Fruit fly (Drosophila melanogaster) whole organism, embryonic: Measurements from ENCODE around the gene fit.

Source experiments
- Ada2b ChIP-seq: fragments of 200-800 bp; sonication (Bioruptor generic); IDR thresholded peaks from 2 replicates; pipeline ENCODE4 v1.3.6; 2022; ENCODE audit warnings: missing biosample characterization, missing genetic modification characterization
- CG10979 ChIP-seq: fragments of 200-800 bp; sonication (Bioruptor generic); optimal IDR thresholded peaks from 2 replicates; lab custom pipeline; 2018; ENCODE audit warnings: missing biosample characterization, mild to moderate bottlenecking, missing genetic modification characterization, moderate library complexity
- CG11504 ChIP-seq: fragments of 200-800 bp; sonication (Bioruptor generic); optimal IDR thresholded peaks from 3 replicates; lab custom pipeline; 2019; ENCODE audit warnings: missing biosample characterization, mild to moderate bottlenecking, missing genetic modification characterization, moderate library complexity
- CG13123 ChIP-seq: fragments of 200-800 bp; sonication (Bioruptor generic); optimal IDR thresholded peaks from 2 replicates; lab custom pipeline; 2016; ENCODE audit warnings: missing biosample characterization, missing genetic modification characterization
- CG15011 ChIP-seq: fragments of 200-800 bp; sonication (Bioruptor generic); optimal IDR thresholded peaks from 3 replicates; lab custom pipeline; 2018; ENCODE audit warnings: missing biosample characterization, mild to moderate bottlenecking, missing genetic modification characterization
- CG17328 ChIP-seq: fragments of 200-800 bp; sonication (Bioruptor generic); IDR thresholded peaks from 2 replicates; pipeline ENCODE4 v1.3.6; 2022; ENCODE audit warnings: missing biosample characterization, missing genetic modification characterization
- CG18619 ChIP-seq: fragments of 200-800 bp; sonication (Bioruptor generic); optimal IDR thresholded peaks from 3 replicates; lab custom pipeline; 2017; ENCODE audit warnings: missing biosample characterization, mild to moderate bottlenecking, missing genetic modification characterization
- CG2199 ChIP-seq: fragments of 200-800 bp; sonication (Bioruptor generic); IDR thresholded peaks from 3 replicates; pipeline ENCODE4 v1.3.6; 2022; ENCODE audit warnings: missing biosample characterization, missing genetic modification characterization
- CG2712 ChIP-seq: fragments of 200-800 bp; optimal IDR thresholded peaks from 3 replicates; lab custom pipeline; 2019; ENCODE audit warnings: missing biosample characterization, mild to moderate bottlenecking, missing genetic modification characterization, moderate library complexity
- CG31441 ChIP-seq: fragments of 200-800 bp; sonication (Bioruptor generic); IDR thresholded peaks from 2 replicates; pipeline ENCODE4 v1.3.6; 2022; ENCODE audit warnings: missing biosample characterization, missing genetic modification characterization
- CG32532 ChIP-seq: fragments of 200-800 bp; sonication (Bioruptor generic); IDR thresholded peaks from 2 replicates; pipeline ENCODE4 v1.3.6; 2022; ENCODE audit warnings: missing biosample characterization, missing genetic modification characterization
- CG34422 ChIP-seq: fragments of 200-800 bp; sonication (Bioruptor generic); IDR thresholded peaks from 3 replicates; pipeline ENCODE4 v1.3.6; 2022; ENCODE audit warnings: missing biosample characterization, missing genetic modification characterization
- CG3838 ChIP-seq: fragments of 200-800 bp; sonication (Bioruptor generic); optimal IDR thresholded peaks from 3 replicates; lab custom pipeline; 2016; ENCODE audit warnings: missing biosample characterization, missing genetic modification characterization
- CG6813 ChIP-seq: fragments of 200-800 bp; sonication (Bioruptor generic); optimal IDR thresholded peaks from 2 replicates; lab custom pipeline; 2017; ENCODE audit warnings: missing biosample characterization, missing genetic modification characterization, mild to moderate bottlenecking, moderate library complexity, missing genetic modification reagents
- CG8290 ChIP-seq, 3 experiments: fragments of 200-800 bp; sonication (Bioruptor generic); optimal IDR thresholded peaks; 2 replicates each; lab custom pipeline; 2016 to 2019; ENCODE audit warnings: missing biosample characterization in 3 of 3, missing genetic modification characterization in 3 of 3, mild to moderate bottlenecking in 2 of 3, moderate library complexity in 1 of 3
- CG9817 ChIP-seq: fragments of 200-800 bp; sonication (Bioruptor generic); optimal IDR thresholded peaks from 2 replicates; lab custom pipeline; 2018; ENCODE audit warnings: missing biosample characterization, mild to moderate bottlenecking, missing genetic modification characterization, moderate library complexity
- D19A ChIP-seq: fragments of 200-800 bp; optimal IDR thresholded peaks from 3 replicates; lab custom pipeline; 2019; ENCODE audit warnings: missing biosample characterization, mild to moderate bottlenecking, missing genetic modification characterization, moderate library complexity
- Deaf1 ChIP-seq: fragments of 200-800 bp; optimal IDR thresholded peaks from 3 replicates; lab custom pipeline; 2019; ENCODE audit warnings: missing biosample characterization, mild to moderate bottlenecking, missing genetic modification characterization, moderate library complexity
- Drgx ChIP-seq: fragments of 200-800 bp; sonication (Bioruptor generic); IDR thresholded peaks from 2 replicates; pipeline ENCODE4 v1.3.6; 2022; ENCODE audit warnings: missing biosample characterization, missing genetic modification characterization
- Ets65A ChIP-seq: fragments of 200-800 bp; sonication (Bioruptor generic); peaks from one replicate; lab custom pipeline; 2016; ENCODE audit warnings: missing biosample characterization, missing genetic modification characterization
- Hr78 ChIP-seq, 2 experiments: fragments of 200-800 bp in 1 of 2; fragments of >200 bp in 1 of 2; sonication (Bioruptor generic) in 1 of 2; optimal IDR thresholded peaks; 2 replicates each; lab custom pipeline; 2017 to 2019; ENCODE audit warnings: missing biosample characterization in 2 of 2, missing genetic modification characterization in 2 of 2, mild to moderate bottlenecking in 1 of 2, moderate library complexity in 1 of 2
- Jarid2 ChIP-seq: fragments of 200-800 bp; sonication (Bioruptor generic); optimal IDR thresholded peaks from 3 replicates; lab custom pipeline; 2017; ENCODE audit warnings: mild to moderate bottlenecking, missing biosample characterization, missing genetic modification reagents, missing genetic modification characterization
- Max ChIP-seq: fragments of 200-800 bp; sonication (Bioruptor generic); optimal IDR thresholded peaks from 2 replicates; lab custom pipeline; 2016; ENCODE audit warnings: missing biosample characterization, mild to moderate bottlenecking, missing genetic modification characterization
- Ravus ChIP-seq: fragments of 200-800 bp; sonication (Bioruptor generic); IDR thresholded peaks from 2 replicates; pipeline ENCODE4 v1.3.6; 2022; ENCODE audit warnings: missing biosample characterization, missing genetic modification characterization
- Scr ChIP-seq: fragments of 200-800 bp; sonication (Bioruptor generic); IDR thresholded peaks from 2 replicates; pipeline ENCODE4 v1.3.6; 2022; ENCODE audit warnings: missing biosample characterization, missing genetic modification characterization; ENCODE audit not compliant: partially characterized antibody
- Vsx1 ChIP-seq: fragments of 200-800 bp; sonication (Bioruptor generic); optimal IDR thresholded peaks from 2 replicates; lab custom pipeline; 2017; ENCODE audit warnings: missing biosample characterization, mild to moderate bottlenecking, missing genetic modification characterization, missing genetic modification reagents
- bsh ChIP-seq, 2 experiments: fragments of 200-800 bp; sonication (Bioruptor generic); optimal IDR thresholded peaks; 2 replicates each; lab custom pipeline; 2017 to 2018; ENCODE audit warnings: mild to moderate bottlenecking in 2 of 2, missing biosample characterization in 2 of 2, missing genetic modification characterization in 2 of 2, moderate library complexity in 1 of 2
- ci ChIP-seq: fragments of 200-800 bp; sonication (Bioruptor generic); IDR thresholded peaks from 3 replicates; pipeline ENCODE4 v1.3.6; 2022; ENCODE audit warnings: missing biosample characterization, missing genetic modification characterization
- corto ChIP-seq: fragments of 200-800 bp; sonication (Bioruptor generic); optimal IDR thresholded peaks from 2 replicates; lab custom pipeline; 2016; ENCODE audit warnings: missing biosample characterization, mild to moderate bottlenecking, missing genetic modification characterization, moderate library complexity
- cwo ChIP-seq: fragments of 200-800 bp; sonication (Bioruptor generic); optimal IDR thresholded peaks from 3 replicates; lab custom pipeline; 2017; ENCODE audit warnings: missing biosample characterization, missing genetic modification characterization, mild to moderate bottlenecking, moderate library complexity, missing genetic modification reagents
- dmrt11E ChIP-seq: fragments of 200-800 bp; sonication (Bioruptor generic); optimal IDR thresholded peaks from 3 replicates; lab custom pipeline; 2018; ENCODE audit warnings: missing biosample characterization, mild to moderate bottlenecking, missing genetic modification characterization, moderate library complexity
- gem ChIP-seq: fragments of 200-800 bp; sonication (Bioruptor generic); optimal IDR thresholded peaks from 2 replicates; lab custom pipeline; 2019; ENCODE audit warnings: missing biosample characterization, mild to moderate bottlenecking, missing genetic modification characterization, moderate library complexity
- ham ChIP-seq: fragments of 200-800 bp; sonication (Bioruptor generic); IDR thresholded peaks from 2 replicates; pipeline ENCODE4 v1.3.6; 2022; ENCODE audit warnings: missing biosample characterization, missing genetic modification characterization
- kah ChIP-seq: fragments of 200-800 bp; sonication (Bioruptor generic); optimal IDR thresholded peaks from 2 replicates; lab custom pipeline; 2018; ENCODE audit warnings: missing biosample characterization, mild to moderate bottlenecking, missing genetic modification characterization
- lbe ChIP-seq: fragments of 200-800 bp; sonication (Bioruptor generic); optimal IDR thresholded peaks from 2 replicates; lab custom pipeline; 2016; ENCODE audit warnings: missing biosample characterization, mild to moderate bottlenecking, missing genetic modification characterization
- nom ChIP-seq: fragments of 200-800 bp; sonication (Bioruptor generic); optimal IDR thresholded peaks from 2 replicates; lab custom pipeline; 2017; ENCODE audit warnings: missing biosample characterization, missing genetic modification characterization, mild to moderate bottlenecking, moderate library complexity, missing genetic modification reagents
- ro ChIP-seq: fragments of 200-800 bp; sonication (Bioruptor generic); IDR thresholded peaks from 2 replicates; pipeline ENCODE4 v1.3.6; 2022; ENCODE audit warnings: missing biosample characterization, missing genetic modification characterization
- sens ChIP-seq: fragments of 200-800 bp; sonication (Bioruptor generic); peaks from one replicate; lab custom pipeline; 2016; ENCODE audit warnings: missing biosample characterization, missing genetic modification characterization
- slbo ChIP-seq: fragments of 200-800 bp; sonication (Bioruptor generic); IDR thresholded peaks from 2 replicates; pipeline ENCODE4 v1.3.6; 2022; ENCODE audit warnings: missing biosample characterization, missing genetic modification characterization
- sob ChIP-seq: fragments of 200-800 bp; sonication (Bioruptor generic); IDR thresholded peaks from 2 replicates; pipeline ENCODE4 v1.3.6; 2022; ENCODE audit warnings: missing biosample characterization, missing genetic modification characterization
- tll ChIP-seq, 2 experiments: fragments of 200-800 bp in 1 of 2; fragments of >200 bp in 1 of 2; sonication (Bioruptor generic) in 1 of 2; optimal IDR thresholded peaks; 2 replicates each; lab custom pipeline; 2017 to 2019; ENCODE audit warnings: missing biosample characterization in 2 of 2, missing genetic modification characterization in 2 of 2, mild to moderate bottlenecking in 1 of 2, moderate library complexity in 1 of 2
- trh ChIP-seq: fragments of 200-800 bp; sonication (Bioruptor generic); optimal IDR thresholded peaks from 2 replicates; lab custom pipeline; 2016; ENCODE audit warnings: missing biosample characterization, missing genetic modification characterization
- vfl ChIP-seq: fragments of 200-800 bp; sonication (Bioruptor generic); optimal IDR thresholded peaks from 2 replicates; lab custom pipeline; 2016; ENCODE audit warnings: missing biosample characterization, missing genetic modification characterization
- vvl ChIP-seq: fragments of 200-800 bp; sonication (Bioruptor generic); IDR thresholded peaks from 2 replicates; pipeline ENCODE4 v1.3.6; 2022; ENCODE audit warnings: missing biosample characterization, missing genetic modification characterization

The fit gene

DNA sequence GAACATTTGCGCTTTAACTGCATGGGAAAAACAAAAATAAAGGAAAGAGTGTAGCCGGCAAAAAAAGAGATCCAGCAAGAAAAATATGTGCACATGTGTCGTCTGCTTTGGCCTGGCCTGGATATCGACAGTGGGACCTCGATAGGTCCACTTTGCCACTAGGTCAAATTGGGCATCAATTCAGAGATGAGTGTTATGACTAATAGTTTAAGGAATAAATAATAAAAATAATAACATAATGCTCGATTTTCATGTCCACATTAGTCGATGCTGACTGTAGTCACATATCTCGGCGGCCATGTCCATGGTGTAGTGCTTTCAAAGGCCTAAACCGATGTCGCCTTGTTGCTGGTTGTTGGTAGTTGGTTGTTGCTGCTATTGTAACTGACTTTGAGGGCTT, 13.3 kb upstream of the fit start (continued):
- peak; percentile 41; the same call in 1 of the 2 replicates for TF ChIP-seq slbo (GFP tag; lab: Robert Waterston, UW)
- TF ChIP-seq CG2199 (GFP tag; lab: Robert Waterston, UW) = no peak
- TF ChIP-seq dmrt11E = no peak
- TF ChIP-seq vvl (GFP tag; lab: Robert Waterston, UW) = no peak
- peak; percentile 95 for TF ChIP-seq nom (GFP tag; lab: Kevin White, UChicago)
- no peak for TF ChIP-seq Deaf1 (tag; lab: Kevin White, UChicago)
- no peak for TF ChIP-seq CG11504
- no peak for TF ChIP-seq ham (GFP tag; lab: Robert Waterston, UW)
- 0 out of 2 replicates have a peak, but pooled peaks have one; percentile 5 for TF ChIP-seq Ada2b (GFP tag; lab: Robert Waterston, UW)
- no peak for TF ChIP-seq kah
- no peak for TF ChIP-seq Ravus (GFP tag; lab: Robert Waterston, UW)
- no peak for TF ChIP-seq vfl (GFP tag; lab: Kevin White, UChicago)
- TF ChIP-seq CG13123 (GFP tag; lab: Kevin White, UChicago) = no peak
- TF ChIP-seq CG10979 (tag; lab: Kevin White, UChicago) = no peak
- TF ChIP-seq tll (GFP tag; optimal IDR thresholded peaks at IDR 0.05; lab: Kevin White, UChicago) = no peak
- TF ChIP-seq bsh (GFP tag; optimal IDR thresholded peaks at IDR 0.05; lab: Kevin White, UChicago) = peak in 1 of 2 experiments; percentile 96
- no peak for TF ChIP-seq CG34422 (GFP tag; lab: Robert Waterston, UW)
- no peak for TF ChIP-seq CG6813
- no peak for TF ChIP-seq CG3838 (GFP tag; lab: Kevin White, UChicago)
- TF ChIP-seq Vsx1 (GFP tag; lab: Kevin White, UChicago) = no peak
- no peak for TF ChIP-seq sob (GFP tag; lab: Robert Waterston, UW)
- TF ChIP-seq lbe = peak; percentile 84
- TF ChIP-seq CG32532 (GFP tag; lab: Robert Waterston, UW) = no peak
- TF ChIP-seq CG9817 (tag; lab: Kevin White, UChicago) = no peak
- peak; percentile 61 for TF ChIP-seq corto (GFP tag; lab: Kevin White, UChicago)
- no peak for TF ChIP-seq CG18619 (GFP tag; lab: Kevin White, UChicago)
- no peak for TF ChIP-seq Scr (GFP tag; lab: Robert Waterston, UW)
- TF ChIP-seq, all 482 proteins: peak for 11

DNA sequence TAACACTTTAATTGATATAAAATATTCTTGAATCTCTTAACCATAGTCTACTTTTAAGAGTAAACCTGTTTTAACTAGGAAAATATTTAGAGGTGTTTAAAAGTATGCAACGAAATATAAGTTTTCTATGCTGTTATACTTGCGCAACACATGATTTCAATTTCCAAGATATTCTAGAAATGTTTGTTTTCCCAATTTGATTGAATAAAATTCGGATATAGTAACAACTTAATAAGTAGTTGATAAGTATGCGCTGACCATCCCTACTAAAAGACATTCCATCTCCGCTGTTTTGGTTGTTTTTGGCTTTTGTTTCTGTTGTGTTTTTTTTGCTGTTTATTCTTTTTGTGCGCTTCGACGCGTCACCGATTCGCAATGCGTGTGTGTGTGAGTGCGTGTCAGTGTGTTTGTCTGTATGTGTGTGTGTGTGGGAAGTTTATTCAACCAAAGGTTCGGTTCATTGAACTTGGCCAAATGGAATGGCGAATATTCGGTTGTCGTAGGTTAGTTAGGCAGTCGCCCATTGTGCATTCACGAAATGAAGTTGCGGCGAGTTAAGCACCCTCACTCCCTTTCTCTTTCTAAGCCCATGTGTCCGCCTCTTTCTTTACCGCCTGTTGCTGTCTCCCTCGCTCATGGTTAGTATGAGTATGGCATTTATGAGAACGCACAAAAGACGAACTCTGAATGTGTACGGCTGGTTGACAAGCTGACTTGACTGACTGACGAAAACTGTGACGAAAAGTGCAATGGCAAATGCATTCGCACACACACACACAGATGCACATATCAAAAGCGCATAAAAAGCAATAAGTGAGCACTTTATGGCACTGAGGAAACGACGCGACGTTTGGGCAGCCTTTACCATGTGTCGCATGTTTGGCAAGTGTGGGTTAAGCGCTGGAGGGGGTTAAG, 12.0 kb upstream of the fit start:
- TF ChIP-seq ci (GFP tag; lab: Robert Waterston, UW) (0 out of 3 replicates have a peak, but pooled peaks have one; percentile 21), Ets65A (GFP tag; lab: Kevin White, UChicago) (peak; percentile 72), D19A (tag; lab: Kevin White, UChicago) (no peak), CG15011 (GFP tag; lab: Kevin White, UChicago) (no peak), Drgx (GFP tag; lab: Robert Waterston, UW) (0 out of 2 replicates have a peak, but pooled peaks have one; percentile 6), CG13123 (GFP tag; lab: Kevin White, UChicago) (no peak), nom (GFP tag; lab: Kevin White, UChicago) (peak; percentile 55)
- TF ChIP-seq, all 482 proteins: peak for 4

DNA sequence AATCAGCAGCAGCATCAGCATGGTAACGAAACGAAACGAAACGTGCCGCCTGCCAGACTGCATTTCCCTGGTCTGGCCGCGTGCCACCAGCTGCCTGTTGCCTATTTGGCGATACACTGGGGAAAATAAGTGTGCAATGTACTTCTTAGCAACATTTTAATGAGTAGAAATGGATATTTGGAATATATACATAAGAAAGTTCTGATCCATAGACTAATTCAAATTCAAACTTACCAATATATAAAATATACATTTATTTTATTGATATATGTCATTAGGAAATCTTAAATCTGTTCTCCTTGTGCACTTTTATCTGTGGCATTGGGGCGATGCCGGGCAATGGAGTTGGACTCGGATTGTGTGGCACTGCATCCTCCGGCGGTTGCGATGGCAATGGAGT, 9.7 kb upstream of the fit start:
- TF ChIP-seq sob (GFP tag; lab: Robert Waterston, UW) (no peak), ro (GFP tag; lab: Robert Waterston, UW) (no peak), CG17328 (GFP tag; lab: Robert Waterston, UW) (no peak), Hr78 (GFP tag; optimal IDR thresholded peaks at IDR 0.05; lab: Kevin White, UChicago) (no peak), cwo (GFP tag; lab: Kevin White, UChicago) (no peak), trh (GFP tag; lab: Kevin White, UChicago) (no peak), gem (peak; percentile 27), CG31441 (GFP tag; lab: Robert Waterston, UW) (0 out of 2 replicates have a peak, but pooled peaks have one; percentile 10), vvl (GFP tag; lab: Robert Waterston, UW) (no peak), CG2712 (tag; lab: Kevin White, UChicago) (peak; percentile 6), Drgx (GFP tag; lab: Robert Waterston, UW) (peak; percentile 88), sens (GFP tag; lab: Kevin White, UChicago) (peak; percentile 25), CG8290 (GFP tag; optimal IDR thresholded peaks at IDR 0.05; lab: Kevin White, UChicago) (no peak), CG8290 (tag; optimal IDR thresholded peaks at IDR 0.05; lab: Kevin White, UChicago) (no peak), Jarid2 (GFP tag; lab: Kevin White, UChicago) (no peak), nom (GFP tag; lab: Kevin White, UChicago) (peak; percentile 60), Max (GFP tag; lab: Kevin White, UChicago) (no peak)
